Fruit fly (Drosophila melanogaster) whole organism, wandering third instar larva: ENCODE measurements around the gene CG43295.

Source experiments
- Dfd ChIP-seq: fragments of >200 bp; optimal IDR thresholded peaks from 2 replicates; lab custom pipeline; 2017; ENCODE audit warnings: missing biosample characterization, missing genetic modification characterization
- Dif ChIP-seq: fragments of 200-275, 200-300 bp; sonication (Bioruptor generic); optimal IDR thresholded peaks from 2 replicates; lab custom pipeline; 2018; ENCODE audit warnings: missing biosample characterization, missing genetic modification characterization; ENCODE audit not compliant: partially characterized antibody
- Hr83 ChIP-seq: fragments of 200-300 bp; sonication (Bioruptor generic); optimal IDR thresholded peaks from 2 replicates; lab custom pipeline; 2016; ENCODE audit warnings: missing biosample characterization, mild to moderate bottlenecking, missing genetic modification characterization, moderate library complexity; ENCODE audit not compliant: poor library complexity, severe bottlenecking
- br ChIP-seq: fragments of 200-800 bp; sonication (Bioruptor generic); optimal IDR thresholded peaks from 2 replicates; lab custom pipeline; 2016; ENCODE audit warnings: missing biosample characterization, missing genetic modification characterization
- dl ChIP-seq, 2 experiments: fragments of 175-275, 200-275 bp in 1 of 2; fragments of 200-275 bp in 1 of 2; sonication (Bioruptor generic); optimal IDR thresholded peaks; lab custom pipeline; 2018; ENCODE audit warnings: mild to moderate bottlenecking in 2 of 2, missing biosample characterization in 2 of 2, missing genetic modification characterization in 2 of 2, moderate library complexity in 2 of 2; ENCODE audit not compliant: partially characterized antibody in 2 of 2, insufficient read depth in 1 of 2
- dmrt93B ChIP-seq: fragments of 200-800 bp; sonication (Bioruptor generic); optimal IDR thresholded peaks from 2 replicates; lab custom pipeline; 2018; ENCODE audit warnings: missing biosample characterization, mild to moderate bottlenecking, missing genetic modification characterization
- dsf ChIP-seq: sonication (Bioruptor generic); optimal IDR thresholded peaks from 2 replicates; lab custom pipeline; 2016; ENCODE audit warnings: missing biosample characterization, missing genetic modification characterization, borderline replicate concordance
- h ChIP-seq: fragments of 200-800 bp; sonication (Bioruptor generic); optimal IDR thresholded peaks from 3 replicates; lab custom pipeline; 2016; ENCODE audit warnings: missing biosample characterization, mild to moderate bottlenecking, missing genetic modification characterization
- jim ChIP-seq: fragments of 175-275, 200-325 bp; sonication (Bioruptor generic); optimal IDR thresholded peaks from 2 replicates; lab custom pipeline; 2016; ENCODE audit warnings: missing biosample characterization, mild to moderate bottlenecking, missing genetic modification characterization
- psq ChIP-seq: fragments of 200-800 bp; sonication (Bioruptor generic); optimal IDR thresholded peaks from 3 replicates; lab custom pipeline; 2017; ENCODE audit warnings: missing biosample characterization, mild to moderate bottlenecking, missing genetic modification characterization, moderate library complexity
- sage ChIP-seq: fragments of 200-800 bp; sonication (Bioruptor generic); optimal IDR thresholded peaks from 2 replicates; lab custom pipeline; 2016; ENCODE audit warnings: missing biosample characterization, mild to moderate bottlenecking, missing genetic modification characterization
- usp ChIP-seq: fragments of >200 bp; optimal IDR thresholded peaks from 2 replicates; lab custom pipeline; 2017; ENCODE audit warnings: missing biosample characterization, missing genetic modification characterization
- woc ChIP-seq: sonication (Bioruptor generic); optimal IDR thresholded peaks from 2 replicates; lab custom pipeline; 2016; ENCODE audit warnings: missing biosample characterization, mild to moderate bottlenecking, missing genetic modification characterization

DNA sequence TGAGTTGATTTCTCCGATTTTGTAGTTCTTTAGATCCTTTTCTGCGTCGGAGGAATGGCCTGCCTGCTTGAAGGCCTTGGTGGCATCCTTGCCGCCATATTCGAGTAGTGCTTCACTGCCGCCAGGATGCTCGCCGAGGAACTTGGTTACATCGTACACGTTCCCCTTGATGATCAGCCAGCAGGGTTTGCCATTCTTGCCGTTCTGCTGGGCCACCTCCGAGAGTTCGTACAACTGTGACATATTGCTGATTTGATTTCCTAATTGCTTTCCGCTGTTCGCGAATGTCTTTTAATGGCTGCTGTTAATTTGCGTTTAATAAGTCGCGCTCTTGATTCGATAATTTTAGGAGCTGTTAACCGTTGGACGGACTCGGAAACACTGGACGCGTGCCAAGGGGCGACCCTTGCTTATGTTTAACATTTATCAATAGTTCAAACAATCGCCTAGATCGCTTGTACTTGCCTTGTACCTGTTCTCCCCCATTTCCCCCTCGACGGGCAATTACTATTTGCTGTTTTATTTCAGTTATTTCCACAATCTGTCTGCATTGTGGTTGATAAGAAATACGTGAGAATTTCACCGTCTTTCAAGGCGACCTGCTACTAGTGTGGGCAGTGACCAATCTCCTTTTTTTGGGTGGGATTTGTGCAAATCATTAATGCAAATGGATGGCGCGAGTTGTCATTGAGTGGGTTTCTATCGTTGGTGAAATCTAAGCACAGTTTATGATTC, 31.3 kb downstream of the CG43295 start:
- no peak for TF ChIP-seq jim (GFP tag; lab: Kevin White, UChicago)
- TF ChIP-seq usp (GFP tag; lab: Kevin White, UChicago): no peak
- no peak for TF ChIP-seq sage
- no peak for TF ChIP-seq woc (GFP tag; lab: Kevin White, UChicago)
- TF ChIP-seq dl (GFP tag; optimal IDR thresholded peaks at IDR 0.05; lab: Kevin White, UChicago; ENCODE audit: insufficient read depth in 1 of 2, partially characterized antibody in 2 of 2): no peak
- no peak for TF ChIP-seq dmrt93B (GFP tag; lab: Kevin White, UChicago)
- TF ChIP-seq br (GFP tag; lab: Kevin White, UChicago): no peak
- no peak for TF ChIP-seq Dif (GFP tag; lab: Kevin White, UChicago)
- TF ChIP-seq h (GFP tag; lab: Kevin White, UChicago): no peak
- no peak for TF ChIP-seq psq (GFP tag; lab: Kevin White, UChicago)
- no peak for TF ChIP-seq Hr83 (GFP tag; lab: Kevin White, UChicago)
- no peak for TF ChIP-seq dsf (GFP tag; lab: Kevin White, UChicago)
- no peak for TF ChIP-seq Dfd (GFP tag; lab: Kevin White, UChicago)
